Fruit fly (Drosophila melanogaster) whole organism, embryonic: Measurements from ENCODE around the gene Adck5.

Source experiments
- CG31224 ChIP-seq: fragments of 200-800 bp; sonication (Bioruptor generic); IDR thresholded peaks from 2 replicates; pipeline ENCODE4 v1.3.6; 2022; ENCODE audit warnings: missing biosample characterization, missing genetic modification characterization
- Sin3A ChIP-seq: fragments of >200 bp; optimal IDR thresholded peaks from 2 replicates; lab custom pipeline; 2018
- fd64A ChIP-seq: fragments of 200-800 bp; sonication (Bioruptor generic); optimal IDR thresholded peaks from 3 replicates; lab custom pipeline; 2018; ENCODE audit warnings: missing biosample characterization, mild to moderate bottlenecking, missing genetic modification characterization
- pros ChIP-seq: fragments of 200-800 bp; sonication (Bioruptor generic); optimal IDR thresholded peaks from 3 replicates; lab custom pipeline; 2019; ENCODE audit warnings: missing biosample characterization, mild to moderate bottlenecking, missing genetic modification characterization, moderate library complexity
- psq ChIP-seq: fragments of 200-800 bp; sonication (Bioruptor generic); optimal IDR thresholded peaks from 2 replicates; lab custom pipeline; 2017; ENCODE audit warnings: missing biosample characterization, missing genetic modification characterization

DNA sequence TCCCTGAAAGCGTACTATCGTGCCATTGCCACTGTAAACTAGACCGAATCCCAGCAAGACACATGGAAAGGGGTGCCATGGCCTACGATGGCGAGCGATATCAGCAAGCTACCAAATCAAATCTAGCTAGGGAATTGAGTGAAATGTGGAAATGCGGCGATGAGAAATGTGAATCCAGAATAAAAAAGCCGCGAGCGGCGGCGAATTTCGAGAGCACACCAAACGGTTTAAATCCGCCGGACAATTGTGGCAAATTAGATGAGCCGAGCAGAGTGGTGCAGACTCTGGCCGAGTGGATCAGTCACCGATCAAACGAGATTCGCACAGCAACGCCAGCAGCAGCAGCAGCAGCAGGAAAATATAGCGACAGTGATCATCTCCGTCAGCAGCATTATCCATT, 31.4 kb downstream of the Adck5 start, which contains the start of gene nkt:
- no peak for TF ChIP-seq CG31224 (GFP tag; lab: Robert Waterston, UW)
- no peak for TF ChIP-seq pros (GFP tag; lab: Kevin White, UChicago)
- TF ChIP-seq fd64A: no peak
- no peak for TF ChIP-seq psq (GFP tag; lab: Kevin White, UChicago)
- no peak for TF ChIP-seq Sin3A (lab: Kevin White, UChicago)
